Worm (Caenorhabditis elegans): ENCODE data around the gene F38E1.10.

- no peak for TF ChIP-seq nhr-11 (tag; optimal IDR thresholded peaks at IDR 0.05)
- no peak for TF ChIP-seq elt-1 (tag; optimal IDR thresholded peaks at IDR 0.05)
- TF ChIP-seq unc-62 (GFP tag; optimal IDR thresholded peaks at IDR 0.05), result no peak
- TF ChIP-seq aly-2 (tag; optimal IDR thresholded peaks at IDR 0.05), result no peak
- no peak for TF ChIP-seq F13H6.1 (tag; optimal IDR thresholded peaks at IDR 0.05)
- TF ChIP-seq zag-1 (tag; optimal IDR thresholded peaks at IDR 0.05), result no peak
- no peak for TF ChIP-seq lsy-2 (tag; optimal IDR thresholded peaks at IDR 0.05)
- no peak for TF ChIP-seq ZK546.5 (tag; optimal IDR thresholded peaks at IDR 0.05)
Measured at ce11 chrV:8401267-8401666, 25.9 kb upstream of the F38E1.10 start.
